Fruit fly (Drosophila melanogaster): ENCODE results near the gene wdb.

The wdb gene

dm6 chr3R:27604636-27605443, 22.8 kb upstream of the wdb start:
- TF ChIP-seq ttk (optimal IDR thresholded peaks at IDR 0.05) (no peak), Sin3A (optimal IDR thresholded peaks at IDR 0.05) (no peak), h (optimal IDR thresholded peaks at IDR 0.05) (no peak), psq (optimal IDR thresholded peaks at IDR 0.05) (no peak), insv (optimal IDR thresholded peaks at IDR 0.05) (no peak), Myc (optimal IDR thresholded peaks at IDR 0.05) (no peak)

dm6 chr3R:27603671-27604070, 21.6 kb upstream of the wdb start:
- no peak for TF ChIP-seq Myc (optimal IDR thresholded peaks at IDR 0.05)
- no peak for TF ChIP-seq psq (optimal IDR thresholded peaks at IDR 0.05)
- TF ChIP-seq h (optimal IDR thresholded peaks at IDR 0.05), result no peak
- no peak for TF ChIP-seq Sin3A (optimal IDR thresholded peaks at IDR 0.05)
- no peak for TF ChIP-seq ttk (optimal IDR thresholded peaks at IDR 0.05)
- no peak for TF ChIP-seq insv (optimal IDR thresholded peaks at IDR 0.05)

dm6 chr3R:27597258-27597657, 15.2 kb upstream of the wdb start:
- TF ChIP-seq Sin3A (optimal IDR thresholded peaks at IDR 0.05) (no peak), Myc (optimal IDR thresholded peaks at IDR 0.05) (no peak), ttk (optimal IDR thresholded peaks at IDR 0.05) (no peak), insv (optimal IDR thresholded peaks at IDR 0.05) (no peak), h (optimal IDR thresholded peaks at IDR 0.05) (no peak), psq (optimal IDR thresholded peaks at IDR 0.05) (no peak)

- TF ChIP-seq ttk (optimal IDR thresholded peaks at IDR 0.05) (no peak), insv (optimal IDR thresholded peaks at IDR 0.05) (no peak), Sin3A (optimal IDR thresholded peaks at IDR 0.05) (no peak), h (optimal IDR thresholded peaks at IDR 0.05) (no peak), psq (optimal IDR thresholded peaks at IDR 0.05) (no peak), Myc (optimal IDR thresholded peaks at IDR 0.05) (no peak)
Measured at dm6 chr3R:27595979-27596378, 13.9 kb upstream of the wdb start, which contains the start of gene CG5639. Gene CG5639, minus strand, starts transcription at chr3R:27596130.

dm6 chr3R:27593580-27594187, 11.6 kb upstream of the wdb start:
- TF ChIP-seq insv (optimal IDR thresholded peaks at IDR 0.05), result no peak
- TF ChIP-seq ttk (optimal IDR thresholded peaks at IDR 0.05), result no peak
- no peak for TF ChIP-seq Myc (optimal IDR thresholded peaks at IDR 0.05)
- TF ChIP-seq psq (optimal IDR thresholded peaks at IDR 0.05), result no peak
- TF ChIP-seq Sin3A (optimal IDR thresholded peaks at IDR 0.05), result no peak
- no peak for TF ChIP-seq h (optimal IDR thresholded peaks at IDR 0.05)

dm6 chr3R:27593174-27593573, 11.1 kb upstream of the wdb start:
- TF ChIP-seq h (optimal IDR thresholded peaks at IDR 0.05) (no peak), insv (optimal IDR thresholded peaks at IDR 0.05) (no peak), Myc (optimal IDR thresholded peaks at IDR 0.05) (no peak), ttk (optimal IDR thresholded peaks at IDR 0.05) (no peak), Sin3A (optimal IDR thresholded peaks at IDR 0.05) (no peak), psq (optimal IDR thresholded peaks at IDR 0.05) (no peak)

dm6 chr3R:27582634-27583181, 667 bp upstream of the wdb start, which contains the start of gene pins:
Gene pins, plus strand, starts transcription at chr3R:27582840.
- TF ChIP-seq ttk (optimal IDR thresholded peaks at IDR 0.05) (no peak), h (optimal IDR thresholded peaks at IDR 0.05) (no peak), insv (optimal IDR thresholded peaks at IDR 0.05) (no peak), Myc (optimal IDR thresholded peaks at IDR 0.05) (no peak), Sin3A (optimal IDR thresholded peaks at IDR 0.05) (no peak), psq (optimal IDR thresholded peaks at IDR 0.05) (no peak)

dm6 chr3R:27581263-27581868, 675 bp downstream of the wdb start:
- TF ChIP-seq Sin3A (optimal IDR thresholded peaks at IDR 0.05) (no peak), h (optimal IDR thresholded peaks at IDR 0.05) (no peak)

dm6 chr3R:27580274-27581011, 1.6 kb downstream of the wdb start:
- TF ChIP-seq ttk (optimal IDR thresholded peaks at IDR 0.05) (no peak), Sin3A (optimal IDR thresholded peaks at IDR 0.05) (no peak), Myc (optimal IDR thresholded peaks at IDR 0.05) (no peak), h (optimal IDR thresholded peaks at IDR 0.05) (no peak), psq (optimal IDR thresholded peaks at IDR 0.05) (no peak), insv (optimal IDR thresholded peaks at IDR 0.05) (no peak)

- TF ChIP-seq psq (optimal IDR thresholded peaks at IDR 0.05) (no peak), ttk (optimal IDR thresholded peaks at IDR 0.05) (no peak), Myc (optimal IDR thresholded peaks at IDR 0.05) (no peak), h (optimal IDR thresholded peaks at IDR 0.05) (no peak), Sin3A (optimal IDR thresholded peaks at IDR 0.05) (no peak), insv (optimal IDR thresholded peaks at IDR 0.05) (no peak)
Measured at dm6 chr3R:27579422-27579821, 2.6 kb downstream of the wdb start.

- no peak for TF ChIP-seq h (optimal IDR thresholded peaks at IDR 0.05)
- TF ChIP-seq psq (optimal IDR thresholded peaks at IDR 0.05), result no peak
- TF ChIP-seq ttk (optimal IDR thresholded peaks at IDR 0.05), result no peak
- no peak for TF ChIP-seq insv (optimal IDR thresholded peaks at IDR 0.05)
- no peak for TF ChIP-seq Myc (optimal IDR thresholded peaks at IDR 0.05)
- TF ChIP-seq Sin3A (optimal IDR thresholded peaks at IDR 0.05), result no peak
Measured at dm6 chr3R:27570692-27571091, 11.3 kb downstream of the wdb start.
